Worm (Caenorhabditis elegans) whole organism, L4/young adult: ENCODE measurements around the gene Y59H11AM.4.

ENCODE experiments used
- W03F9.2 ChIP-seq: fragments of 150-350 bp; optimal IDR thresholded peaks from 2 replicates; lab custom pipeline; 2014; ENCODE audit warnings: missing biosample characterization, missing genetic modification characterization
- dao-5 ChIP-seq: sonication (generic microtip); optimal IDR thresholded peaks from 2 replicates; lab custom pipeline; 2016; ENCODE audit warnings: missing genotype, missing genetic modification characterization, moderate library complexity, missing compliant biosample characterization
- him-1 ChIP-seq: sonication (generic microtip); optimal IDR thresholded peaks from 2 replicates; lab custom pipeline; 2016; ENCODE audit warnings: missing genotype, missing genetic modification reagents, missing genetic modification characterization, missing compliant biosample characterization

Y59H11AM.4 gene

ce11 chrIV:8534189-8534588 is 36.0 kb downstream of the Y59H11AM.4 start:
- no peak for TF ChIP-seq W03F9.2 (tag; lab: Kevin White, UChicago)
- TF ChIP-seq dao-5, result no peak
- no peak for TF ChIP-seq him-1 (tag; lab: Kevin White, UChicago)

ce11 chrIV:8532796-8533195 is 37.4 kb downstream of the Y59H11AM.4 start:
- TF ChIP-seq W03F9.2 (tag; lab: Kevin White, UChicago) (no peak), dao-5 (no peak), him-1 (tag; lab: Kevin White, UChicago) (no peak)

- TF ChIP-seq W03F9.2 (tag; lab: Kevin White, UChicago) (no peak), him-1 (tag; lab: Kevin White, UChicago) (no peak)
These were observed 38.1 kb downstream of the Y59H11AM.4 start for ce11 chrIV:8532024-8532423.

ce11 chrIV:8530042-8531027 is 39.8 kb downstream of the Y59H11AM.4 start:
- no peak for TF ChIP-seq dao-5
- TF ChIP-seq W03F9.2 (tag; lab: Kevin White, UChicago), result peak; percentile 46

ce11 chrIV:8529039-8529438 is 41.1 kb downstream of the Y59H11AM.4 start:
- TF ChIP-seq W03F9.2 (tag; lab: Kevin White, UChicago) (no peak), dao-5 (no peak), him-1 (tag; lab: Kevin White, UChicago) (no peak)

- TF ChIP-seq him-1 (tag; lab: Kevin White, UChicago) (no peak), W03F9.2 (tag; lab: Kevin White, UChicago) (no peak), dao-5 (no peak)
These were observed 41.8 kb downstream of the Y59H11AM.4 start for ce11 chrIV:8528345-8528744.

ce11 chrIV:8527598-8528012 is 42.5 kb downstream of the Y59H11AM.4 start:
- no peak for TF ChIP-seq dao-5
- peak; percentile 58 for TF ChIP-seq W03F9.2 (tag; lab: Kevin White, UChicago)
- no peak for TF ChIP-seq him-1 (tag; lab: Kevin White, UChicago)

ce11 chrIV:8526579-8526978 is 43.6 kb downstream of the Y59H11AM.4 start:
- TF ChIP-seq W03F9.2 (tag; lab: Kevin White, UChicago) (no peak), him-1 (tag; lab: Kevin White, UChicago) (no peak), dao-5 (no peak)

- TF ChIP-seq him-1 (tag; lab: Kevin White, UChicago) (no peak), W03F9.2 (tag; lab: Kevin White, UChicago) (no peak), dao-5 (no peak)
These were observed 44.1 kb downstream of the Y59H11AM.4 start for ce11 chrIV:8526050-8526449.

ce11 chrIV:8523981-8524380 is 46.2 kb downstream of the Y59H11AM.4 start:
- TF ChIP-seq W03F9.2 (tag; lab: Kevin White, UChicago) (no peak), him-1 (tag; lab: Kevin White, UChicago) (no peak), dao-5 (no peak)

- TF ChIP-seq him-1 (tag; lab: Kevin White, UChicago), result no peak
- TF ChIP-seq W03F9.2 (tag; lab: Kevin White, UChicago), result no peak
- TF ChIP-seq dao-5, result no peak
These were observed 49.6 kb downstream of the Y59H11AM.4 start, which contains the start of gene pkg-2 for ce11 chrIV:8520594-8520993. pkg-2 (plus strand) TSS chrIV:8520894.

ce11 chrIV:8519949-8520348 is 50.2 kb downstream of the Y59H11AM.4 start:
- no peak for TF ChIP-seq him-1 (tag; lab: Kevin White, UChicago)
- no peak for TF ChIP-seq dao-5
